Worm (Caenorhabditis elegans) whole organism, young adult: ENCODE measurements around the gene hnd-1.

Experiments
- B0035.1 ChIP-seq: sonication (generic microtip); optimal IDR thresholded peaks from 2 replicates; lab custom pipeline; 2016; ENCODE audit warnings: missing genetic modification characterization, mild to moderate bottlenecking, missing compliant biosample characterization, missing genotype, missing genetic modification reagents
- C06A6.2 ChIP-seq: fragments of 200-800 bp; sonication (Bioruptor generic); conservative IDR thresholded peaks from 2 replicates; pipeline ENCODE4 v1.3.6; 2022; ENCODE audit warnings: missing genetic modification characterization, missing compliant biosample characterization
- C17E4.6 ChIP-seq: fragments of 200-800 bp; sonication (Bioruptor generic); IDR thresholded peaks from 2 replicates; pipeline ENCODE4 v1.3.6; 2022; ENCODE audit warnings: missing genetic modification reagents, missing genetic modification characterization, missing compliant biosample characterization
- D2030.7 ChIP-seq: fragments of 200-800 bp; sonication (Bioruptor generic); IDR thresholded peaks from 2 replicates; pipeline ENCODE4 v1.3.6; 2022; ENCODE audit warnings: missing genetic modification reagents, missing genetic modification characterization, missing compliant biosample characterization
- F10E7.11 ChIP-seq: sonication (generic microtip); optimal IDR thresholded peaks from 2 replicates; lab custom pipeline; 2017; ENCODE audit warnings: mild to moderate bottlenecking, missing genetic modification characterization, moderate library complexity, missing compliant biosample characterization
- F22D6.2 ChIP-seq: sonication (generic microtip); optimal IDR thresholded peaks from 2 replicates; lab custom pipeline; 2016; ENCODE audit warnings: mild to moderate bottlenecking, missing genetic modification characterization, missing compliant biosample characterization
- F33H1.4 ChIP-seq: fragments of 200-800 bp; sonication (Bioruptor generic); IDR thresholded peaks from 2 replicates; pipeline ENCODE4 v1.3.6; 2022; ENCODE audit warnings: missing genetic modification reagents, missing genetic modification characterization, missing compliant biosample characterization
- F49E8.2 ChIP-seq: sonication (generic microtip); optimal IDR thresholded peaks from 3 replicates; lab custom pipeline; 2017; ENCODE audit warnings: missing genetic modification characterization, mild to moderate bottlenecking, missing compliant biosample characterization, antibody characterized with exemption, moderate library complexity; ENCODE audit not compliant: insufficient read depth
- T07F8.4 ChIP-seq: sonication (generic microtip); optimal IDR thresholded peaks from 2 replicates; lab custom pipeline; 2016; ENCODE audit warnings: mild to moderate bottlenecking, missing genetic modification characterization, moderate library complexity, missing compliant biosample characterization
- Y53G8AR.9 ChIP-seq: fragments of 200-800 bp; sonication (Bioruptor generic); conservative IDR thresholded peaks from 2 replicates; pipeline ENCODE4 v1.3.6; 2022; ENCODE audit warnings: missing genetic modification reagents, missing genetic modification characterization, missing compliant biosample characterization
- Y56A3A.18 ChIP-seq: fragments of 200-800 bp; sonication (Bioruptor generic); IDR thresholded peaks from 2 replicates; pipeline ENCODE4 v1.3.6; 2022; ENCODE audit warnings: missing genetic modification reagents, missing genetic modification characterization, missing compliant biosample characterization
- Y67H2A.10 ChIP-seq: fragments of 200-800 bp; sonication (Bioruptor generic); conservative IDR thresholded peaks from 2 replicates; pipeline ENCODE4 v1.3.6; 2022; ENCODE audit warnings: missing genetic modification reagents, missing genetic modification characterization, missing compliant biosample characterization
- ZK185.1 ChIP-seq: sonication (generic microtip); optimal IDR thresholded peaks from 2 replicates; lab custom pipeline; 2016; ENCODE audit warnings: mild to moderate bottlenecking, missing genetic modification characterization, missing compliant biosample characterization; ENCODE audit not compliant: poor library complexity, severe bottlenecking
- aptf-2 ChIP-seq: fragments of 200-800 bp; sonication (Bioruptor generic); conservative IDR thresholded peaks from 2 replicates; pipeline ENCODE4 v1.3.6; 2022; ENCODE audit warnings: missing genetic modification reagents, missing genetic modification characterization, missing compliant biosample characterization
- atf-7 ChIP-seq: sonication (generic microtip); optimal IDR thresholded peaks from 2 replicates; lab custom pipeline; 2017; ENCODE audit warnings: mild to moderate bottlenecking, missing genetic modification characterization, missing compliant biosample characterization
- athp-1 ChIP-seq: sonication (generic microtip); optimal IDR thresholded peaks from 2 replicates; lab custom pipeline; 2017; ENCODE audit warnings: mild to moderate bottlenecking, missing genetic modification characterization, missing compliant biosample characterization
- attf-5 ChIP-seq: fragments of 200-800 bp; sonication (Bioruptor generic); optimal IDR thresholded peaks from 2 replicates; lab custom pipeline; 2018; ENCODE audit warnings: mild to moderate bottlenecking, missing genetic modification characterization, missing compliant biosample characterization
- cebp-1 ChIP-seq, 2 experiments: fragments of 200-800 bp in 1 of 2; sonication (Bioruptor generic) in 1 of 2; sonication (generic microtip) in 1 of 2; IDR thresholded peaks in 1 of 2; optimal IDR thresholded peaks in 1 of 2; 2 replicates each; pipeline versions ENCODE4 v1.3.6 to Lab custom; 2017 to 2022; ENCODE audit warnings: missing compliant biosample characterization in 2 of 2, missing genetic modification characterization in 2 of 2, mild to moderate bottlenecking in 1 of 2, missing genetic modification reagents in 1 of 2, moderate library complexity in 1 of 2
- dpff-1 ChIP-seq: sonication (generic microtip); optimal IDR thresholded peaks from 2 replicates; lab custom pipeline; 2017; ENCODE audit warnings: mild to moderate bottlenecking, missing genetic modification characterization, missing compliant biosample characterization
- ekl-4 ChIP-seq: fragments of 200-800 bp; sonication (Bioruptor generic); IDR thresholded peaks from 2 replicates; pipeline ENCODE4 v1.3.6; 2022; ENCODE audit warnings: missing genetic modification reagents, missing genetic modification characterization, missing compliant biosample characterization
- ets-4 ChIP-seq: fragments of 200-800 bp; sonication (Bioruptor generic); optimal IDR thresholded peaks from 2 replicates; lab custom pipeline; 2018; ENCODE audit warnings: mild to moderate bottlenecking, missing genetic modification characterization, missing compliant biosample characterization
- fkh-3 ChIP-seq: sonication (generic microtip); optimal IDR thresholded peaks from 2 replicates; lab custom pipeline; 2016; ENCODE audit warnings: mild to moderate bottlenecking, missing genetic modification characterization, missing compliant biosample characterization
- hlh-26 ChIP-seq: fragments of 200-800 bp; sonication (Bioruptor generic); conservative IDR thresholded peaks from 2 replicates; pipeline ENCODE4 v1.3.6; 2022; ENCODE audit warnings: missing genetic modification reagents, missing genetic modification characterization, missing compliant biosample characterization
- hsf-1 ChIP-seq: fragments of 200-800 bp; sonication (Bioruptor generic); IDR thresholded peaks from 2 replicates; pipeline ENCODE4 v1.3.6; 2022; ENCODE audit warnings: missing genetic modification reagents, missing genetic modification characterization, missing compliant biosample characterization
- let-607 ChIP-seq, 2 experiments: fragments of 200-800 bp in 1 of 2; sonication (Bioruptor generic) in 1 of 2; sonication (generic microtip) in 1 of 2; optimal IDR thresholded peaks; 2 replicates each; lab custom pipeline; 2016 to 2018; ENCODE audit warnings: mild to moderate bottlenecking in 2 of 2, missing compliant biosample characterization in 2 of 2, missing genetic modification characterization in 2 of 2, moderate library complexity in 2 of 2, missing genotype in 1 of 2
- lin-26 ChIP-seq: fragments of 200-800 bp; sonication (Bioruptor generic); IDR thresholded peaks from 2 replicates; pipeline ENCODE4 v1.3.6; 2022; ENCODE audit warnings: missing genetic modification reagents, missing genetic modification characterization, missing compliant biosample characterization
- lin-54 ChIP-seq: fragments of 200-800 bp; sonication (Bioruptor generic); optimal IDR thresholded peaks from 2 replicates; lab custom pipeline; 2018; ENCODE audit warnings: mild to moderate bottlenecking, missing genetic modification characterization, missing compliant biosample characterization
- lir-1 ChIP-seq: fragments of 200-800 bp; sonication (Bioruptor generic); conservative IDR thresholded peaks from 2 replicates; pipeline ENCODE4 v1.3.6; 2022; ENCODE audit warnings: missing genetic modification reagents, missing genetic modification characterization, missing compliant biosample characterization
- madf-10 ChIP-seq: sonication (generic microtip); optimal IDR thresholded peaks from 2 replicates; lab custom pipeline; 2016; ENCODE audit warnings: mild to moderate bottlenecking, missing genetic modification characterization, missing compliant biosample characterization
- mcd-1 ChIP-seq: fragments of 200-800 bp; sonication (Bioruptor generic); IDR thresholded peaks from 2 replicates; pipeline ENCODE4 v1.3.6; 2022; ENCODE audit warnings: missing genetic modification reagents, missing genetic modification characterization, missing compliant biosample characterization
- mes-4 ChIP-seq: sonication (generic microtip); optimal IDR thresholded peaks from 2 replicates; lab custom pipeline; 2016; ENCODE audit warnings: missing genotype, missing genetic modification characterization, missing compliant biosample characterization
- mxl-1 ChIP-seq: sonication (generic microtip); optimal IDR thresholded peaks from 2 replicates; lab custom pipeline; 2016; ENCODE audit warnings: missing genetic modification characterization, missing compliant biosample characterization
- nfya-2 ChIP-seq: fragments of 200-800 bp; sonication (Bioruptor generic); IDR thresholded peaks from 2 replicates; pipeline ENCODE4 v1.3.6; 2022; ENCODE audit warnings: missing genetic modification reagents, missing genetic modification characterization, missing compliant biosample characterization
- nfyb-1 ChIP-seq: fragments of 200-800 bp; sonication (Bioruptor generic); IDR thresholded peaks from 2 replicates; pipeline ENCODE4 v1.3.6; 2022; ENCODE audit warnings: missing genetic modification reagents, missing genetic modification characterization, missing compliant biosample characterization
- nhr-80 ChIP-seq: sonication (generic microtip); optimal IDR thresholded peaks from 2 replicates; lab custom pipeline; 2016; ENCODE audit warnings: missing genetic modification characterization, missing compliant biosample characterization
- pha-4 ChIP-seq: fragments of 150-350 bp; sonication (generic microtip); optimal IDR thresholded peaks from 2 replicates; lab custom pipeline; 2014; ENCODE audit warnings: missing biosample characterization, missing genetic modification reagents, missing genetic modification characterization
- sdz-38 ChIP-seq: sonication (generic microtip); optimal IDR thresholded peaks from 2 replicates; lab custom pipeline; 2016; ENCODE audit warnings: missing genotype, missing genetic modification characterization, missing compliant biosample characterization
- sea-2 ChIP-seq: fragments of 200-800 bp; sonication (Bioruptor generic); IDR thresholded peaks from 2 replicates; pipeline ENCODE4 v1.3.6; 2022; ENCODE audit warnings: missing genetic modification characterization, missing compliant biosample characterization
- snpc-1.1 ChIP-seq: sonication (generic microtip); optimal IDR thresholded peaks from 2 replicates; lab custom pipeline; 2017; ENCODE audit warnings: missing genetic modification characterization, mild to moderate bottlenecking, missing compliant biosample characterization, antibody characterized with exemption, moderate library complexity, missing genotype, missing genetic modification reagents; ENCODE audit not compliant: insufficient read depth
- sptf-2 ChIP-seq: fragments of 200-800 bp; sonication (Bioruptor generic); optimal IDR thresholded peaks from 2 replicates; lab custom pipeline; 2018; ENCODE audit warnings: mild to moderate bottlenecking, missing genetic modification characterization, missing compliant biosample characterization
- tbp1 ChIP-seq: fragments of 200-800 bp; sonication (Bioruptor generic); optimal IDR thresholded peaks from 2 replicates; lab custom pipeline; 2018; ENCODE audit warnings: mild to moderate bottlenecking, missing genetic modification characterization, missing compliant biosample characterization
- unc-62 ChIP-seq: fragments of 150-350 bp; optimal IDR thresholded peaks from 2 replicates; lab custom pipeline; 2014; ENCODE audit warnings: missing biosample characterization, missing genetic modification reagents, missing genetic modification characterization
- xnd-1 ChIP-seq: sonication (generic microtip); optimal IDR thresholded peaks from 2 replicates; lab custom pipeline; 2016; ENCODE audit warnings: missing genotype, missing genetic modification reagents, missing genetic modification characterization, missing compliant biosample characterization
- zim-3 ChIP-seq: sonication (generic microtip); optimal IDR thresholded peaks from 2 replicates; lab custom pipeline; 2017; ENCODE audit warnings: mild to moderate bottlenecking, missing genetic modification characterization, moderate library complexity, missing compliant biosample characterization
- ztf-3 ChIP-seq: fragments of 200-800 bp; sonication (Bioruptor generic); optimal IDR thresholded peaks from 2 replicates; lab custom pipeline; 2018; ENCODE audit warnings: mild to moderate bottlenecking, missing genetic modification characterization, missing compliant biosample characterization

Gene hnd-1

ce11 chrX:11679211-11679977, 5.0 kb upstream of the hnd-1 start (continued):
- TF ChIP-seq zim-3 = no peak
- no peak for TF ChIP-seq xnd-1 (tag; lab: Kevin White, UChicago)
- no peak for TF ChIP-seq C06A6.2 (GFP tag; lab: Robert Waterston, UW)
- no peak for TF ChIP-seq lin-26 (GFP tag; lab: Robert Waterston, UW)
- TF ChIP-seq attf-5 (GFP tag; lab: Kevin White, UChicago) = no peak
- peak; percentile 30 to 48 for TF ChIP-seq let-607 (tag; optimal IDR thresholded peaks at IDR 0.05; lab: Kevin White, UChicago)
- TF ChIP-seq fkh-3 (tag; lab: Kevin White, UChicago) = no peak
- TF ChIP-seq ekl-4 = no peak
- no peak for TF ChIP-seq lir-1 (GFP tag; lab: Robert Waterston, UW)
- no peak for TF ChIP-seq dpff-1 (tag; lab: Kevin White, UChicago)
- no peak for TF ChIP-seq mxl-1 (tag; lab: Kevin White, UChicago)
- peak; percentile 19 for TF ChIP-seq unc-62 (GFP tag; lab: Kevin White, UChicago)
- no peak for TF ChIP-seq F10E7.11
- peak; percentile 45 for TF ChIP-seq atf-7 (tag; lab: Kevin White, UChicago)
- no peak for TF ChIP-seq madf-10 (tag; lab: Kevin White, UChicago)
- TF ChIP-seq athp-1 (tag; lab: Kevin White, UChicago) = no peak
- TF ChIP-seq snpc-1.1 (tag; lab: Kevin White, UChicago) = no peak
- peak; percentile 59 for TF ChIP-seq pha-4 (tag; lab: Kevin White, UChicago)
- peak; percentile 4 for TF ChIP-seq ets-4 (GFP tag; lab: Kevin White, UChicago)
- no peak for TF ChIP-seq mcd-1 (GFP tag; lab: Robert Waterston, UW)
- no peak for TF ChIP-seq mes-4 (tag; lab: Kevin White, UChicago)
- no peak for TF ChIP-seq sea-2 (GFP tag; lab: Robert Waterston, UW)
- TF ChIP-seq sptf-2 (GFP tag; lab: Kevin White, UChicago) = no peak
- no peak for TF ChIP-seq C17E4.6
- TF ChIP-seq hsf-1 (GFP tag; lab: Robert Waterston, UW) = no peak
- TF ChIP-seq F49E8.2 (tag; lab: Kevin White, UChicago) = no peak
- TF ChIP-seq B0035.1 (tag; lab: Kevin White, UChicago) = no peak
- TF ChIP-seq T07F8.4 (tag; lab: Kevin White, UChicago) = no peak
- no peak for TF ChIP-seq Y67H2A.10 (GFP tag; lab: Robert Waterston, UW)
- TF ChIP-seq nhr-80 (tag; lab: Kevin White, UChicago) = peak; percentile 89
- no peak for TF ChIP-seq F22D6.2 (tag; lab: Kevin White, UChicago)
- TF ChIP-seq ZK185.1 (tag; lab: Kevin White, UChicago) = peak; percentile 24
- no peak for TF ChIP-seq ztf-3 (GFP tag; lab: Kevin White, UChicago)
- TF ChIP-seq lin-54 (GFP tag; lab: Kevin White, UChicago) = no peak
- TF ChIP-seq, all 124 proteins: peak for 8

- no peak for TF ChIP-seq tbp1 (GFP tag; lab: Kevin White, UChicago)
- TF ChIP-seq ets-4 (GFP tag; lab: Kevin White, UChicago) = peak; percentile 49
- TF ChIP-seq hlh-26 = no peak
- TF ChIP-seq lir-1 (GFP tag; lab: Robert Waterston, UW) = no peak
- TF ChIP-seq nfyb-1 (GFP tag; lab: Robert Waterston, UW) = no peak
- no peak for TF ChIP-seq nfya-2 (GFP tag; lab: Robert Waterston, UW)
- no peak for TF ChIP-seq ZK185.1 (tag; lab: Kevin White, UChicago)
- TF ChIP-seq unc-62 (GFP tag; lab: Kevin White, UChicago) = peak; percentile 28
- no peak for TF ChIP-seq F33H1.4 (GFP tag; lab: Robert Waterston, UW)
- TF ChIP-seq Y56A3A.18 (GFP tag; lab: Robert Waterston, UW) = no peak
- no peak for TF ChIP-seq aptf-2
- no peak for TF ChIP-seq cebp-1 (GFP tag; IDR thresholded peaks at IDR 0.05; lab: Robert Waterston, UW)
- TF ChIP-seq cebp-1 (tag; optimal IDR thresholded peaks at IDR 0.05; lab: Kevin White, UChicago) = no peak
- TF ChIP-seq nhr-80 (tag; lab: Kevin White, UChicago) = peak; percentile 99
- TF ChIP-seq atf-7 (tag; lab: Kevin White, UChicago) = peak; percentile 61
- no peak for TF ChIP-seq sdz-38 (tag; lab: Kevin White, UChicago)
- TF ChIP-seq Y53G8AR.9 (GFP tag; lab: Robert Waterston, UW) = 0 out of 2 replicates have a peak, but pooled peaks have one; percentile 22
- TF ChIP-seq F10E7.11 = no peak
- peak in 1 of 2 experiments; percentile 69 for TF ChIP-seq let-607 (tag; optimal IDR thresholded peaks at IDR 0.05; lab: Kevin White, UChicago)
- TF ChIP-seq D2030.7 (GFP tag; lab: Robert Waterston, UW) = no peak
- TF ChIP-seq ekl-4 = no peak
These were observed 3.5 kb upstream of the hnd-1 start, which contains the start of gene T04F8.7 for ce11 chrX:11680851-11681250. T04F8.7 (minus strand) TSS chrX:11680980.
